Worm (Caenorhabditis elegans) whole organism, L1 larva: ENCODE results near the gene gcy-7.
A peak's percentile ranks its signal among the peaks of the same experiment; 100 is the strongest.

Experiments used
- C34B4.2 ChIP-seq: sonication (generic microtip); optimal IDR thresholded peaks from 2 replicates; lab custom pipeline; 2017; ENCODE audit warnings: mild to moderate bottlenecking, missing genetic modification characterization, missing compliant biosample characterization
- aha-1 ChIP-seq: fragments of 150-350 bp; optimal IDR thresholded peaks from 2 replicates; lab custom pipeline; 2014; ENCODE audit warnings: missing biosample characterization, missing genetic modification characterization
- blmp-1 ChIP-seq: fragments of 150-350 bp; optimal IDR thresholded peaks from 2 replicates; lab custom pipeline; 2014; ENCODE audit warnings: missing biosample characterization, missing genetic modification characterization
- ceh-63 ChIP-seq: fragments of 200-800 bp; sonication (Bioruptor generic); optimal IDR thresholded peaks from 2 replicates; lab custom pipeline; 2018; ENCODE audit warnings: mild to moderate bottlenecking, missing genetic modification characterization, missing compliant biosample characterization
- ceh-8 ChIP-seq: fragments of 200-800 bp; sonication (Bioruptor generic); optimal IDR thresholded peaks from 2 replicates; lab custom pipeline; 2018; ENCODE audit warnings: mild to moderate bottlenecking, missing genetic modification characterization, moderate library complexity, missing compliant biosample characterization
- ceh-88 ChIP-seq: fragments of 200-800 bp; sonication (Bioruptor generic); IDR thresholded peaks from 2 replicates; pipeline ENCODE4 v1.3.6; 2022; ENCODE audit warnings: missing genetic modification characterization, missing compliant biosample characterization
- ces-1 ChIP-seq: fragments of 150-350 bp; optimal IDR thresholded peaks from 2 replicates; lab custom pipeline; 2014; ENCODE audit warnings: missing biosample characterization, missing genetic modification reagents, missing genetic modification characterization
- dsc-1 ChIP-seq: sonication (generic microtip); optimal IDR thresholded peaks from 2 replicates; lab custom pipeline; 2016; ENCODE audit warnings: mild to moderate bottlenecking, missing genetic modification characterization, missing compliant biosample characterization
- efl-1 ChIP-seq, 4 experiments: fragments of 150-350 bp; optimal IDR thresholded peaks in 3 of 4; peaks in 1 of 4; 1 replicate in 1 of 4; 2 replicates in 3 of 4; lab custom pipeline; 2014; ENCODE audit warnings: missing biosample characterization in 2 of 4, missing genetic modification characterization in 2 of 4, missing genetic modification reagents in 2 of 4
- efl-3 ChIP-seq: fragments of 200-800 bp; sonication (Bioruptor generic); optimal IDR thresholded peaks from 2 replicates; lab custom pipeline; 2018; ENCODE audit warnings: mild to moderate bottlenecking, missing genetic modification characterization, missing compliant biosample characterization
- elt-2 ChIP-seq: sonication (generic microtip); optimal IDR thresholded peaks from 2 replicates; lab custom pipeline; 2016; ENCODE audit warnings: missing genetic modification characterization, mild to moderate bottlenecking, inconsistent platforms, missing compliant biosample characterization, missing genetic modification reagents
- elt-3 ChIP-seq, 6 experiments: fragments of 150-350 bp in 1 of 6; sonication (generic microtip); optimal IDR thresholded peaks; 2 replicates each; lab custom pipeline; 2017 to 2018; ENCODE audit warnings: missing biosample characterization in 6 of 6, missing genetic modification characterization in 6 of 6, inconsistent platforms in 1 of 6
- ets-5 ChIP-seq: fragments of 200-800 bp; sonication (Bioruptor generic); IDR thresholded peaks from 2 replicates; pipeline ENCODE4 v1.3.6; 2022; ENCODE audit warnings: missing genetic modification characterization, missing compliant biosample characterization
- fos-1 ChIP-seq: fragments of 150-350 bp; optimal IDR thresholded peaks from 2 replicates; lab custom pipeline; 2014; ENCODE audit warnings: missing biosample characterization, missing genetic modification characterization
- hpl-2 ChIP-seq: fragments of 150-350 bp; optimal IDR thresholded peaks from 2 replicates; lab custom pipeline; 2014; ENCODE audit warnings: missing biosample characterization, missing genetic modification reagents, missing genetic modification characterization
- irx-1 ChIP-seq: sonication (generic microtip); optimal IDR thresholded peaks from 2 replicates; lab custom pipeline; 2016; ENCODE audit warnings: missing genetic modification characterization, missing compliant biosample characterization
- lin-14 ChIP-seq: fragments of 200-800 bp; sonication (Bioruptor generic); optimal IDR thresholded peaks from 2 replicates; lab custom pipeline; 2018; ENCODE audit warnings: mild to moderate bottlenecking, missing genetic modification characterization, moderate library complexity, missing compliant biosample characterization
- lin-35 ChIP-seq, 2 experiments: fragments of 150-350 bp; optimal IDR thresholded peaks; 2 replicates each; lab custom pipeline; 2014; ENCODE audit warnings: missing biosample characterization in 2 of 2, missing genetic modification characterization in 2 of 2, missing genetic modification reagents in 2 of 2
- lin-39 ChIP-seq: fragments of 150-350 bp; optimal IDR thresholded peaks from 2 replicates; lab custom pipeline; 2014; ENCODE audit warnings: missing biosample characterization, missing genetic modification reagents, missing genetic modification characterization
- lir-3 ChIP-seq: sonication (generic microtip); optimal IDR thresholded peaks from 2 replicates; lab custom pipeline; 2016; ENCODE audit warnings: mild to moderate bottlenecking, missing genetic modification characterization, moderate library complexity, missing compliant biosample characterization; ENCODE audit not compliant: poor library complexity
- mab-9 ChIP-seq: fragments of 200-800 bp; sonication (Bioruptor generic); IDR thresholded peaks from 2 replicates; pipeline ENCODE4 v1.3.6; 2022; ENCODE audit warnings: missing genetic modification reagents, missing genetic modification characterization, missing compliant biosample characterization
- mdl-1 ChIP-seq, 2 experiments: fragments of 150-350 bp; optimal IDR thresholded peaks; 2 replicates each; lab custom pipeline; 2014 to 2017; ENCODE audit warnings: missing biosample characterization in 2 of 2, missing genetic modification characterization in 2 of 2, inconsistent platforms in 1 of 2
- mef-2 ChIP-seq: fragments of 150-350 bp; optimal IDR thresholded peaks from 2 replicates; lab custom pipeline; 2014; ENCODE audit warnings: missing biosample characterization, missing genetic modification characterization
- mep-1 ChIP-seq: fragments of 150-350 bp; optimal IDR thresholded peaks from 2 replicates; lab custom pipeline; 2014; ENCODE audit warnings: missing biosample characterization, missing genetic modification characterization
- nhr-11 ChIP-seq: fragments of 150-350 bp; optimal IDR thresholded peaks from 2 replicates; lab custom pipeline; 2014; ENCODE audit warnings: missing biosample characterization, missing genetic modification characterization
- nhr-20 ChIP-seq: sonication (generic microtip); optimal IDR thresholded peaks from 2 replicates; lab custom pipeline; 2016; ENCODE audit warnings: mild to moderate bottlenecking, missing genetic modification characterization, missing compliant biosample characterization
- nhr-237 ChIP-seq: fragments of 150-350 bp; optimal IDR thresholded peaks from 2 replicates; lab custom pipeline; 2014; ENCODE audit warnings: missing biosample characterization, missing genetic modification characterization
- nhr-71 ChIP-seq: sonication (generic microtip); optimal IDR thresholded peaks from 2 replicates; lab custom pipeline; 2016; ENCODE audit warnings: mild to moderate bottlenecking, missing genetic modification characterization, moderate library complexity, missing compliant biosample characterization
- nhr-84 ChIP-seq: sonication (generic microtip); optimal IDR thresholded peaks from 2 replicates; lab custom pipeline; 2017; ENCODE audit warnings: missing biosample characterization, missing genetic modification characterization
- nhr-85 ChIP-seq: sonication (generic microtip); peaks from one replicate; lab custom pipeline; 2016; ENCODE audit warnings: missing genetic modification characterization, inconsistent platforms, missing compliant biosample characterization
- pag-3 ChIP-seq: sonication (generic microtip); optimal IDR thresholded peaks from 2 replicates; lab custom pipeline; 2017; ENCODE audit warnings: missing genetic modification characterization, mild to moderate bottlenecking, missing compliant biosample characterization, antibody characterized with exemption, borderline replicate concordance; ENCODE audit not compliant: insufficient read depth
- rnt-1 ChIP-seq: sonication (generic microtip); optimal IDR thresholded peaks from 2 replicates; lab custom pipeline; 2016; ENCODE audit warnings: mild to moderate bottlenecking, missing genetic modification characterization, moderate library complexity, missing compliant biosample characterization
- snu-23 ChIP-seq: sonication (generic microtip); optimal IDR thresholded peaks from 2 replicates; lab custom pipeline; 2016; ENCODE audit warnings: missing genetic modification characterization, missing compliant biosample characterization
- sup-37 ChIP-seq: fragments of 200-800 bp; sonication (Bioruptor generic); optimal IDR thresholded peaks from 2 replicates; lab custom pipeline; 2018; ENCODE audit warnings: mild to moderate bottlenecking, missing genetic modification characterization, missing compliant biosample characterization
- swsn-7 ChIP-seq: sonication (generic microtip); optimal IDR thresholded peaks from 2 replicates; lab custom pipeline; 2016; ENCODE audit warnings: missing genetic modification characterization, missing compliant biosample characterization
- tbx-2 ChIP-seq: sonication (generic microtip); optimal IDR thresholded peaks from 2 replicates; lab custom pipeline; 2016; ENCODE audit warnings: missing genetic modification characterization, missing compliant biosample characterization
- unc-130 ChIP-seq: fragments of 150-350 bp; optimal IDR thresholded peaks from 2 replicates; lab custom pipeline; 2017; ENCODE audit warnings: missing biosample characterization, missing genetic modification characterization, inconsistent platforms
- unc-62 ChIP-seq: fragments of 150-350 bp; optimal IDR thresholded peaks from 2 replicates; lab custom pipeline; 2014; ENCODE audit warnings: missing biosample characterization, missing genetic modification reagents, missing genetic modification characterization
- xbp-1 ChIP-seq: sonication (generic microtip); optimal IDR thresholded peaks from 2 replicates; lab custom pipeline; 2016; ENCODE audit warnings: missing genetic modification characterization, missing compliant biosample characterization

The gcy-7 gene

ce11 chrV:8424840-8425814 is 38.0 kb downstream of the gcy-7 start (continued):
- TF ChIP-seq tbx-2 (no peak), ets-5 (GFP tag; lab: Robert Waterston, UW) (no peak)

- peak; percentile 75 for TF ChIP-seq mep-1
- peak; percentile 18 for TF ChIP-seq swsn-7 (tag; lab: Kevin White, UChicago)
- peak; percentile 2 for TF ChIP-seq lin-14 (GFP tag; lab: Kevin White, UChicago)
- TF ChIP-seq lin-35 (GFP tag; optimal IDR thresholded peaks at IDR 0.05; lab: Kevin White, UChicago), result no peak
These were observed 39.1 kb downstream of the gcy-7 start for ce11 chrV:8426210-8426609.

- TF ChIP-seq nhr-71 (tag; lab: Kevin White, UChicago) (peak; percentile 52), elt-2 (tag; lab: Kevin White, UChicago) (peak; percentile 51), fos-1 (no peak), rnt-1 (tag; lab: Kevin White, UChicago) (no peak), nhr-237 (no peak), elt-3 (tag; optimal IDR thresholded peaks at IDR 0.05; lab: Kevin White, UChicago) (peak in 2 of 6 experiments; percentile 27 to 88), dsc-1 (tag; lab: Kevin White, UChicago) (no peak), nhr-20 (tag; lab: Kevin White, UChicago) (peak; percentile 73), lir-3 (tag; lab: Kevin White, UChicago) (no peak), mef-2 (no peak), ceh-63 (GFP tag; lab: Kevin White, UChicago) (no peak), snu-23 (GFP tag; lab: Kevin White, UChicago) (peak; percentile 26), mdl-1 (tag; optimal IDR thresholded peaks at IDR 0.05; lab: Kevin White, UChicago) (peak in 1 of 2 experiments; percentile 4), nhr-85 (tag; lab: Kevin White, UChicago) (peak; percentile 82), lin-14 (GFP tag; lab: Kevin White, UChicago) (peak; percentile 47), C34B4.2 (no peak), lin-35 (GFP tag; optimal IDR thresholded peaks at IDR 0.05; lab: Kevin White, UChicago) (peak in 1 of 2 experiments; percentile 27), efl-3 (GFP tag; lab: Kevin White, UChicago) (no peak), blmp-1 (tag; lab: Kevin White, UChicago) (peak; percentile 73), mab-9 (GFP tag; lab: Robert Waterston, UW) (no peak), unc-130 (tag; lab: Kevin White, UChicago) (peak; percentile 19)
These were observed 39.7 kb downstream of the gcy-7 start for ce11 chrV:8426741-8427457.

DNA sequence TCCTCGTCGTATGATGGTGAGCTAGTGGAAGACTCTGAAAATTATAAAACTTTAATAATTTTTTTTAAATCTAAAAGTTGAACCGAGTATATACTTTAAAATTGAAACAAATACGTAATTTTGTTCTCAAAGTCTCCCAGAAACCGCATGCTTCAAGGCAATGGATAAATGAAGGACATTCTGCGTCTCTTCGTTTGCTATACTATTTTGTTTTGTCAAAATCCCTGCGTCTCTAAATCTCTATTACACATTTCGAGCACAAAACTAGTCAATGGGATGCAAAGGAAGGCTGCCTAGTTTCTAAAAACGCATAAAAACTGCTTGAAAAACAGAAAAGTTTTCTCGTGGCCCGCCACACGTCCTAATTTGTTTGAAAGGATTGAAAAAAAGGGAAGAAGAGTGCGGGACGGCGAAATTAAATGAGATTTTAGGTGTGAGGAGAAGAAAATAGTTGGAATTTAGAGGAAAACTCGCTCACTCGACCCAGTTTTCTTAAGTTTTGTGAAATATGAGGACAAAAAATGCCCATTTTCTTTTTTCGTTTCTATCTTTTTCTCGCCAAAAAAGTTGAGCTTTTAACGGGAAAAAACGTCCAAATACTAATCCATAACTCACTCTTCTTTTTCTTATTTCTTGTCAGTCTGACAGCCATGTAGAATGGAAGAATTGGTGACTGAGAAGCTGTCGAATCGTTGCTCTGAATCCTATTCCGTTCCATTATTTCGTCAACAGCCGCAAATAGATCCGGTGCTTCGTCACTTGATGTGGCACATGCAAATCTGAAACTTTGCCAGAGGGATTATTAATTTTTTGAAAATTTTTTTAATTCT is 41.6 kb downstream of the gcy-7 start:
- TF ChIP-seq pag-3 (tag; lab: Kevin White, UChicago) (no peak), xbp-1 (peak; percentile 10), nhr-84 (tag; lab: Kevin White, UChicago) (no peak), efl-1 (optimal IDR thresholded peaks at IDR 0.05; lab: Kevin White, UChicago) (peak; percentile 59 to 66), efl-1 (GFP tag; optimal IDR thresholded peaks at IDR 0.05 in 1 of 2; lab: Kevin White, UChicago) (no peak), ceh-8 (no peak), ceh-88 (GFP tag; lab: Robert Waterston, UW) (no peak), nhr-237 (no peak), ces-1 (GFP tag; lab: Kevin White, UChicago) (no peak), sup-37 (GFP tag; lab: Kevin White, UChicago) (no peak), nhr-85 (tag; lab: Kevin White, UChicago) (peak; percentile 53), irx-1 (peak; percentile 7), nhr-11 (tag; lab: Kevin White, UChicago) (no peak), fos-1 (peak; percentile 21), mab-9 (GFP tag; lab: Robert Waterston, UW) (no peak), lin-35 (GFP tag; optimal IDR thresholded peaks at IDR 0.05; lab: Kevin White, UChicago) (peak in 1 of 2 experiments; percentile 11), C34B4.2 (no peak), unc-130 (tag; lab: Kevin White, UChicago) (peak; percentile 5), blmp-1 (tag; lab: Kevin White, UChicago) (no peak), mep-1 (peak; percentile 53), hpl-2 (GFP tag; lab: Kevin White, UChicago) (no peak), aha-1 (tag; lab: Kevin White, UChicago) (no peak), mef-2 (no peak), unc-62 (no peak), lin-39 (tag; lab: Kevin White, UChicago) (no peak)
